Worm (Caenorhabditis elegans) whole organism, early embryonic: ENCODE results near the gene sas-7.

ENCODE experiments used
- F13C5.2 ChIP-seq: sonication (generic microtip); optimal IDR thresholded peaks from 2 replicates; lab custom pipeline; 2017; ENCODE audit warnings: mild to moderate bottlenecking, missing genetic modification characterization, inconsistent platforms, missing compliant biosample characterization
- flt-1 ChIP-seq: fragments of 200-800 bp; sonication (Bioruptor generic); IDR thresholded peaks from 2 replicates; pipeline ENCODE4 v1.3.6; 2022; ENCODE audit warnings: missing genetic modification characterization, missing compliant biosample characterization

DNA sequence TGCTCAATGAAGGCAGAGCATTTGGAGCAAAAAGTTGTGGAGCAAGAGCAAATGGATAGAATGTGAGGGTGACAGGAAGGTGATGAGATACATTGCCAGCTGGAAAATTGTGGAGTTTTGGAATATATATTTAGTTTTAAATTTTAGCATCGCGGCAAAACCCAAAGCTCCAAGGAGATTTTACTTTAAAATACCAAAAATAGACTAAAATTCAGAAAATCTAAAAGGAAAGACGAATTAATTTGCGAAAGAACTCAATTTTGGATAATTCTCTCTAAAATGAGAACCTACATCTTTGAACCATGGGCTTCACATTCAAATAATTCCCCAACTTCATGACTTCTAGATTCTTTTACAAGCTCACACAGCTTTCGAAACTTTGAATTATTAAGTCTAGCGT lies 11.7 kb downstream of the sas-7 start, which contains the start of gene T07C4.12:
- TF ChIP-seq flt-1 (GFP tag; lab: Robert Waterston, UW) (no peak), F13C5.2 (tag; lab: Kevin White, UChicago) (no peak)
